In genomic region chrX:13442446-13442845, ce11 we compare ENCODE assay signal across 4 worm cellular contexts.
TF ChIP-seq lines count a peak whose summit lies in the region.

No protein-coding gene starts in this region.

TF ChIP-seq in whole organism, L2 larva, 48 proteins besides CTCF, POLR2A, EP300 and RAD21 (continues in another document):
- TF ChIP-seq ztf-11 (tag; optimal IDR thresholded peaks at IDR 0.05; lab: Kevin White, UChicago) = no peak
- no peak for TF ChIP-seq ceh-16 (tag; optimal IDR thresholded peaks at IDR 0.05; lab: Kevin White, UChicago)
- TF ChIP-seq sem-4 (tag; optimal IDR thresholded peaks at IDR 0.05; lab: Kevin White, UChicago) = no peak
- TF ChIP-seq mbf-1 (tag; optimal IDR thresholded peaks at IDR 0.05; lab: Kevin White, UChicago) = no peak
- no peak for TF ChIP-seq lin-39 (tag; optimal IDR thresholded peaks at IDR 0.05; lab: Kevin White, UChicago)
- no peak for TF ChIP-seq ceh-82 (tag; optimal IDR thresholded peaks at IDR 0.05; lab: Kevin White, UChicago)
- peak; percentile 60 for TF ChIP-seq crh-2 (tag; optimal IDR thresholded peaks at IDR 0.05; lab: Kevin White, UChicago)
- TF ChIP-seq F13H6.1 (tag; optimal IDR thresholded peaks at IDR 0.05; lab: Kevin White, UChicago) = peak; percentile 47
- no peak for TF ChIP-seq mab-5 (tag; optimal IDR thresholded peaks at IDR 0.05; lab: Kevin White, UChicago)
- TF ChIP-seq elt-3 (tag; optimal IDR thresholded peaks at IDR 0.05; lab: Kevin White, UChicago) = no peak
- no peak for TF ChIP-seq nhr-25 (tag; optimal IDR thresholded peaks at IDR 0.05; lab: Kevin White, UChicago)
- peak; percentile 75 for TF ChIP-seq nhr-129 (tag; optimal IDR thresholded peaks at IDR 0.05; lab: Kevin White, UChicago)
- TF ChIP-seq nhr-21 (tag; optimal IDR thresholded peaks at IDR 0.05; lab: Kevin White, UChicago) = peak; percentile 51
- TF ChIP-seq unc-62 (GFP tag; optimal IDR thresholded peaks at IDR 0.05; lab: Kevin White, UChicago) = no peak
- no peak for TF ChIP-seq R02D3.7 (tag; optimal IDR thresholded peaks at IDR 0.05; lab: Kevin White, UChicago)
- TF ChIP-seq fos-1 (tag; optimal IDR thresholded peaks at IDR 0.05; lab: Kevin White, UChicago) = peak; percentile 45
- no peak for TF ChIP-seq nhr-11 (tag; optimal IDR thresholded peaks at IDR 0.05; lab: Kevin White, UChicago)
- no peak for TF ChIP-seq Y55F3AM.14 (GFP tag; optimal IDR thresholded peaks at IDR 0.05; lab: Kevin White, UChicago)
- TF ChIP-seq peb-1 (tag; optimal IDR thresholded peaks at IDR 0.05; lab: Kevin White, UChicago) = no peak
- no peak for TF ChIP-seq nhr-23 (tag; optimal IDR thresholded peaks at IDR 0.05; lab: Kevin White, UChicago)
- no peak for TF ChIP-seq unc-39 (tag; optimal IDR thresholded peaks at IDR 0.05; lab: Kevin White, UChicago)
- TF ChIP-seq dmd-4 (tag; optimal IDR thresholded peaks at IDR 0.05; lab: Kevin White, UChicago) = no peak
- no peak for TF ChIP-seq nhr-10 (tag; optimal IDR thresholded peaks at IDR 0.05; lab: Kevin White, UChicago)
- TF ChIP-seq alr-1 (tag; optimal IDR thresholded peaks at IDR 0.05; lab: Kevin White, UChicago) = no peak
- no peak for TF ChIP-seq mdl-1 (tag; optimal IDR thresholded peaks at IDR 0.05; lab: Kevin White, UChicago)

TF ChIP-seq in whole organism, L4 larva, 104 proteins besides CTCF, POLR2A, EP300 and RAD21 (continues in another document):
- no peak for TF ChIP-seq aly-2 (tag; optimal IDR thresholded peaks at IDR 0.05; lab: Kevin White, UChicago)
- peak; percentile 56; the same call in 1 of the 2 replicates for TF ChIP-seq lin-38 (GFP tag; IDR thresholded peaks at IDR 0.05; lab: Robert Waterston, UW)
- no peak for TF ChIP-seq skn-1 (tag; optimal IDR thresholded peaks at IDR 0.05; lab: Kevin White, UChicago)
- TF ChIP-seq F26F4.8 (GFP tag; conservative IDR thresholded peaks at IDR 0.05; lab: Robert Waterston, UW) = peak; percentile 42; the same call in 1 of the 2 replicates
- peak; percentile 25 for TF ChIP-seq lin-13 (GFP tag; optimal IDR thresholded peaks at IDR 0.05; lab: Kevin White, UChicago)
- TF ChIP-seq nhr-77 (tag; optimal IDR thresholded peaks at IDR 0.05; lab: Kevin White, UChicago) = peak; percentile 19
- TF ChIP-seq lin-29 (GFP tag; IDR thresholded peaks at IDR 0.05; lab: Robert Waterston, UW) = 0 out of 2 replicates have a peak, but pooled peaks have one; percentile 44
- no peak for TF ChIP-seq Y48G9A.11 (GFP tag; IDR thresholded peaks at IDR 0.05; lab: Robert Waterston, UW)
- TF ChIP-seq ceh-20 (GFP tag; IDR thresholded peaks at IDR 0.05; lab: Robert Waterston, UW) = peak; percentile 62; the same call in 1 of the 2 replicates
- TF ChIP-seq dve-1 (tag; optimal IDR thresholded peaks at IDR 0.05; lab: Kevin White, UChicago; ENCODE audit: insufficient read depth) = peak; percentile 38
- no peak for TF ChIP-seq zag-1 (tag; optimal IDR thresholded peaks at IDR 0.05; lab: Kevin White, UChicago)
- TF ChIP-seq F44E2.7 (GFP tag; IDR thresholded peaks at IDR 0.05; lab: Robert Waterston, UW) = no peak
- no peak for TF ChIP-seq saeg-2 (GFP tag; IDR thresholded peaks at IDR 0.05; lab: Robert Waterston, UW)
- no peak for TF ChIP-seq mep-1 (tag; optimal IDR thresholded peaks at IDR 0.05; lab: Kevin White, UChicago)
- no peak for TF ChIP-seq daf-12 (tag; optimal IDR thresholded peaks at IDR 0.05; lab: Kevin White, UChicago)
- 0 out of 4 replicates have a peak, but pooled peaks of 1 of the 2 experiments have one; percentile 39 for TF ChIP-seq madf-5 (GFP tag; IDR thresholded peaks at IDR 0.05; lab: Robert Waterston, UW)
- TF ChIP-seq Y105C5A.15 (GFP tag; IDR thresholded peaks at IDR 0.05; lab: Robert Waterston, UW) = 0 out of 2 replicates have a peak, but pooled peaks have one; percentile 63
- no peak for TF ChIP-seq ceh-62 (tag; optimal IDR thresholded peaks at IDR 0.05; lab: Kevin White, UChicago)
- TF ChIP-seq F49E8.2 (tag; optimal IDR thresholded peaks at IDR 0.05; lab: Kevin White, UChicago; ENCODE audit: borderline replicate concordance) = no peak
- TF ChIP-seq php-3 (GFP tag; IDR thresholded peaks at IDR 0.05; lab: Robert Waterston, UW) = peak; percentile 27; the same call in 1 of the 2 replicates
- TF ChIP-seq Y75B8A.6 (GFP tag; IDR thresholded peaks at IDR 0.05; lab: Robert Waterston, UW) = no peak

TF ChIP-seq in whole organism, late embryonic, 69 proteins besides CTCF, POLR2A, EP300 and RAD21:
- peak; percentile 40 for TF ChIP-seq ref-2 (tag; optimal IDR thresholded peaks at IDR 0.05; lab: Kevin White, UChicago)
- TF ChIP-seq sdc-2 (tag; optimal IDR thresholded peaks at IDR 0.05; lab: Kevin White, UChicago) = peak; percentile 97
- TF ChIP-seq ceh-34 (tag; optimal IDR thresholded peaks at IDR 0.05; lab: Kevin White, UChicago) = peak; percentile 17
- TF ChIP-seq unc-3 (GFP tag; conservative IDR thresholded peaks at IDR 0.05; lab: Robert Waterston, UW) = 0 out of 2 replicates have a peak, but pooled peaks have one; percentile 23
- no peak for TF ChIP-seq unc-3 (tag; optimal IDR thresholded peaks at IDR 0.05; lab: Kevin White, UChicago)
- peak; percentile 37 for TF ChIP-seq ceh-31 (tag; optimal IDR thresholded peaks at IDR 0.05; lab: Kevin White, UChicago)
- peak; percentile 3 for TF ChIP-seq tbx-2 (tag; optimal IDR thresholded peaks at IDR 0.05; lab: Kevin White, UChicago)
- peak; percentile 3 for TF ChIP-seq ceh-6 (GFP tag; optimal IDR thresholded peaks at IDR 0.05; lab: Kevin White, UChicago)
- TF ChIP-seq elt-2 (tag; optimal IDR thresholded peaks at IDR 0.05; lab: Kevin White, UChicago) = peak; percentile 21
- TF ChIP-seq sox-4 (tag; optimal IDR thresholded peaks at IDR 0.05; lab: Kevin White, UChicago) = no peak
- peak; percentile 11 for TF ChIP-seq hlh-30 (tag; optimal IDR thresholded peaks at IDR 0.05; lab: Kevin White, UChicago; ENCODE audit: insufficient read depth)
- peak; percentile 37 for TF ChIP-seq rnt-1 (tag; optimal IDR thresholded peaks at IDR 0.05; lab: Kevin White, UChicago)
- peak; percentile 28 for TF ChIP-seq che-1 (tag; optimal IDR thresholded peaks at IDR 0.05; lab: Kevin White, UChicago)
- peak; percentile 16 for TF ChIP-seq syd-9 (tag; optimal IDR thresholded peaks at IDR 0.05; lab: Kevin White, UChicago)
- no peak for TF ChIP-seq madf-2 (tag; optimal IDR thresholded peaks at IDR 0.05; lab: Kevin White, UChicago)
- no peak for TF ChIP-seq pha-4 (tag; optimal IDR thresholded peaks at IDR 0.05; lab: Kevin White, UChicago)
- no peak for TF ChIP-seq nhr-11 (tag; optimal IDR thresholded peaks at IDR 0.05; lab: Kevin White, UChicago)
- no peak for TF ChIP-seq ztf-16 (tag; optimal IDR thresholded peaks at IDR 0.05; lab: Kevin White, UChicago)
- TF ChIP-seq dmd-4 (tag; optimal IDR thresholded peaks at IDR 0.05; lab: Kevin White, UChicago; ENCODE audit: borderline replicate concordance) = peak; percentile 10
- peak; percentile 4 for TF ChIP-seq ceh-18 (tag; optimal IDR thresholded peaks at IDR 0.05; lab: Kevin White, UChicago)

TF ChIP-seq in whole organism, mixed stage, embryonic, 35 proteins besides CTCF, POLR2A, EP300 and RAD21:
- TF ChIP-seq cnd-1 (tag; optimal IDR thresholded peaks at IDR 0.05; lab: Kevin White, UChicago) (peak; percentile 15), lsy-2 (tag; optimal IDR thresholded peaks at IDR 0.05; lab: Kevin White, UChicago) (no peak), unc-120 (tag; optimal IDR thresholded peaks at IDR 0.05; lab: Kevin White, UChicago; ENCODE audit: poor library complexity, severe bottlenecking) (no peak), ces-1 (GFP tag; optimal IDR thresholded peaks at IDR 0.05; lab: Kevin White, UChicago) (peak; percentile 32), unc-39 (tag; optimal IDR thresholded peaks at IDR 0.05; lab: Kevin White, UChicago) (no peak), lin-32 (GFP tag; optimal IDR thresholded peaks at IDR 0.05; lab: Kevin White, UChicago) (no peak), mep-1 (tag; optimal IDR thresholded peaks at IDR 0.05; lab: Kevin White, UChicago) (peak; percentile 3), lin-13 (tag; optimal IDR thresholded peaks at IDR 0.05; lab: Kevin White, UChicago) (no peak), ceh-39 (tag; optimal IDR thresholded peaks at IDR 0.05; lab: Kevin White, UChicago) (no peak), ztf-11 (tag; optimal IDR thresholded peaks at IDR 0.05; lab: Kevin White, UChicago) (no peak), zip-8 (tag; optimal IDR thresholded peaks at IDR 0.05; lab: Kevin White, UChicago) (no peak), ceh-83 (GFP tag; optimal IDR thresholded peaks at IDR 0.05; lab: Kevin White, UChicago) (peak; percentile 21), flh-1 (GFP tag; optimal IDR thresholded peaks at IDR 0.05; lab: Kevin White, UChicago) (no peak), mls-2 (tag; optimal IDR thresholded peaks at IDR 0.05; lab: Kevin White, UChicago) (no peak), mab-5 (tag; optimal IDR thresholded peaks at IDR 0.05; lab: Kevin White, UChicago) (no peak), nhr-237 (tag; optimal IDR thresholded peaks at IDR 0.05; lab: Kevin White, UChicago) (no peak), pha-4 (tag; optimal IDR thresholded peaks at IDR 0.05; lab: Kevin White, UChicago) (no peak), hlh-1 (tag; optimal IDR thresholded peaks at IDR 0.05; lab: Kevin White, UChicago) (no peak), drap-1 (GFP tag; optimal IDR thresholded peaks at IDR 0.05; lab: Kevin White, UChicago) (peak; percentile 46), snpc-4 (tag; optimal IDR thresholded peaks at IDR 0.05; lab: Kevin White, UChicago) (no peak), nhr-12 (tag; optimal IDR thresholded peaks at IDR 0.05; lab: Kevin White, UChicago) (no peak), sptf-1 (tag; optimal IDR thresholded peaks at IDR 0.05; lab: Kevin White, UChicago) (peak; percentile 23), ceh-43 (GFP tag; optimal IDR thresholded peaks at IDR 0.05; lab: Kevin White, UChicago) (no peak), nhr-28 (tag; optimal IDR thresholded peaks at IDR 0.05; lab: Kevin White, UChicago) (no peak), nhr-76 (tag; optimal IDR thresholded peaks at IDR 0.05; lab: Kevin White, UChicago) (no peak), nhr-2 (tag; optimal IDR thresholded peaks at IDR 0.05; lab: Kevin White, UChicago) (no peak)
